5 fruit fly cellular contexts compared by ENCODE assay signal in genomic region chr3R:22145425-22146411, dm6.
TF ChIP-seq lines count a peak whose summit lies in the region.

No protein-coding gene starts in this region.

- peak; percentile 32 for TF ChIP-seq CTCF in whole organism, embryonic (GFP tag; optimal IDR thresholded peaks at IDR 0.05; lab: Kevin White, UChicago)

TF ChIP-seq in whole organism, adult, 20 proteins besides CTCF, POLR2A, EP300 and RAD21 (continues in another document):
- TF ChIP-seq CG33017 (tag; optimal IDR thresholded peaks at IDR 0.05; lab: Kevin White, UChicago) (peak; percentile 60), Clk (GFP tag; optimal IDR thresholded peaks at IDR 0.05; lab: Kevin White, UChicago) (peak; percentile 53), ovo (GFP tag; optimal IDR thresholded peaks at IDR 0.05; lab: Kevin White, UChicago) (no peak), CG12768 (GFP tag; optimal IDR thresholded peaks at IDR 0.05; lab: Kevin White, UChicago) (no peak), Mnt (GFP tag; optimal IDR thresholded peaks at IDR 0.05; lab: Kevin White, UChicago) (peak; percentile 28), CG14711 (tag; optimal IDR thresholded peaks at IDR 0.05; lab: Kevin White, UChicago) (peak; percentile 60), kay (GFP tag; lab: Kevin White, UChicago; ENCODE audit: borderline replicate concordance) (no peak), cic (GFP tag; optimal IDR thresholded peaks at IDR 0.05; lab: Kevin White, UChicago) (no peak), toe (GFP tag; optimal IDR thresholded peaks at IDR 0.05; lab: Kevin White, UChicago) (peak; percentile 58), CG7045 (GFP tag; optimal IDR thresholded peaks at IDR 0.05; lab: Kevin White, UChicago) (peak; percentile 67), bab1 (GFP tag; optimal IDR thresholded peaks at IDR 0.05; lab: Kevin White, UChicago) (peak; percentile 42), CG5204 (GFP tag; optimal IDR thresholded peaks at IDR 0.05; lab: Kevin White, UChicago) (peak; percentile 60), Hr96 (GFP tag; optimal IDR thresholded peaks at IDR 0.05; lab: Kevin White, UChicago) (peak; percentile 75), cnc (optimal IDR thresholded peaks at IDR 0.05; lab: Kevin White, UChicago) (no peak), tj (GFP tag; optimal IDR thresholded peaks at IDR 0.05; lab: Kevin White, UChicago) (peak; percentile 36), Crg-1 (GFP tag; optimal IDR thresholded peaks at IDR 0.05; lab: Kevin White, UChicago) (no peak), pad (GFP tag; optimal IDR thresholded peaks at IDR 0.05; lab: Kevin White, UChicago) (peak; percentile 1), CG7101 (tag; optimal IDR thresholded peaks at IDR 0.05; lab: Kevin White, UChicago) (peak; percentile 50)

TF ChIP-seq in whole organism, embryonic, 481 proteins besides CTCF, POLR2A, EP300 and RAD21 (continues in another document):
- TF ChIP-seq row (GFP tag; IDR thresholded peaks at IDR 0.05; lab: Robert Waterston, UW) (peak; percentile 91), CG3726 (GFP tag; IDR thresholded peaks at IDR 0.05; lab: Robert Waterston, UW) (peak; percentile 62; the same call in 1 of the 3 replicates), unc-4 (GFP tag; IDR thresholded peaks at IDR 0.05; lab: Robert Waterston, UW; ENCODE audit: partially characterized antibody) (no peak), CG7839 (tag; optimal IDR thresholded peaks at IDR 0.05; lab: Kevin White, UChicago) (peak; percentile 86), CG32772 (GFP tag; IDR thresholded peaks at IDR 0.05; lab: Robert Waterston, UW) (peak; percentile 86), BEAF-32 (GFP tag; optimal IDR thresholded peaks at IDR 0.05; lab: Kevin White, UChicago) (no peak), CG11093 (GFP tag; IDR thresholded peaks at IDR 0.05; lab: Robert Waterston, UW) (peak; percentile 86), HLHmδ (GFP tag; optimal IDR thresholded peaks at IDR 0.05; lab: Kevin White, UChicago) (peak; percentile 67), CG8944 (GFP tag; optimal IDR thresholded peaks at IDR 0.05; lab: Kevin White, UChicago) (peak; percentile 58), emc (GFP tag; optimal IDR thresholded peaks at IDR 0.05; lab: Kevin White, UChicago) (no peak), CG17186 (GFP tag; optimal IDR thresholded peaks at IDR 0.05; lab: Kevin White, UChicago) (peak; percentile 61), Doc2 (GFP tag; IDR thresholded peaks at IDR 0.05; lab: Robert Waterston, UW) (no peak), D19A (tag; optimal IDR thresholded peaks at IDR 0.05; lab: Kevin White, UChicago) (peak; percentile 76), CG1529 (GFP tag; optimal IDR thresholded peaks at IDR 0.05; lab: Kevin White, UChicago) (peak; percentile 76), CG11695 (GFP tag; IDR thresholded peaks at IDR 0.05; lab: Robert Waterston, UW) (peak; percentile 70; the same call in 2 of the 3 replicates), lab (GFP tag; optimal IDR thresholded peaks at IDR 0.05; lab: Kevin White, UChicago) (peak; percentile 56), tgo (GFP tag; IDR thresholded peaks at IDR 0.05; lab: Robert Waterston, UW) (peak; percentile 79), mirr (GFP tag; optimal IDR thresholded peaks at IDR 0.05; lab: Kevin White, UChicago) (no peak)

TF ChIP-seq in whole organism, prepupa, 60 proteins besides CTCF, POLR2A, EP300 and RAD21 (continues in another document):
- TF ChIP-seq lz (GFP tag; optimal IDR thresholded peaks at IDR 0.05; lab: Kevin White, UChicago): peak; percentile 18
- no peak for TF ChIP-seq Hr38 (GFP tag; optimal IDR thresholded peaks at IDR 0.05; lab: Kevin White, UChicago)
- peak; percentile 46 for TF ChIP-seq acj6 (GFP tag; optimal IDR thresholded peaks at IDR 0.05; lab: Kevin White, UChicago)
- TF ChIP-seq CG34406 (GFP tag; optimal IDR thresholded peaks at IDR 0.05; lab: Kevin White, UChicago): peak; percentile 38
- TF ChIP-seq dsx (GFP tag; optimal IDR thresholded peaks at IDR 0.05; lab: Kevin White, UChicago; ENCODE audit: poor library complexity, severe bottlenecking): peak; percentile 50
- peak; percentile 80 for TF ChIP-seq CG15336 (GFP tag; IDR thresholded peaks at IDR 0.05; lab: Robert Waterston, UW)
- TF ChIP-seq pdm3 (GFP tag; optimal IDR thresholded peaks at IDR 0.05; lab: Kevin White, UChicago): peak; percentile 59
- TF ChIP-seq CG3032 (tag; optimal IDR thresholded peaks at IDR 0.05; lab: Kevin White, UChicago): peak; percentile 61
- peak; percentile 73 for TF ChIP-seq CG11294 (GFP tag; IDR thresholded peaks at IDR 0.05; lab: Robert Waterston, UW)
- peak; percentile 2 for TF ChIP-seq topi (GFP tag; optimal IDR thresholded peaks at IDR 0.05; lab: Kevin White, UChicago)
- peak; percentile 16 for TF ChIP-seq CG31627 (GFP tag; optimal IDR thresholded peaks at IDR 0.05; lab: Kevin White, UChicago)
- no peak for TF ChIP-seq Sox102F (GFP tag; optimal IDR thresholded peaks at IDR 0.05; lab: Kevin White, UChicago)
- TF ChIP-seq OdsH (GFP tag; optimal IDR thresholded peaks at IDR 0.05; lab: Kevin White, UChicago): peak; percentile 64
- TF ChIP-seq fkh (GFP tag; optimal IDR thresholded peaks at IDR 0.05; lab: Kevin White, UChicago): peak; percentile 90
- TF ChIP-seq CG6163 (GFP tag; IDR thresholded peaks at IDR 0.05; lab: Robert Waterston, UW): peak; percentile 83
- TF ChIP-seq salr (GFP tag; optimal IDR thresholded peaks at IDR 0.05; lab: Kevin White, UChicago): peak in 1 of 2 experiments; percentile 19
- peak; percentile 69 for TF ChIP-seq CG6276 (GFP tag; optimal IDR thresholded peaks at IDR 0.05; lab: Kevin White, UChicago)
- TF ChIP-seq fd59A (GFP tag; optimal IDR thresholded peaks at IDR 0.05; lab: Kevin White, UChicago): peak; percentile 37
- peak; percentile 41 for TF ChIP-seq Lpt (GFP tag; optimal IDR thresholded peaks at IDR 0.05; lab: Kevin White, UChicago)

TF ChIP-seq in whole organism, pupa, 21 proteins besides CTCF, POLR2A, EP300 and RAD21:
- TF ChIP-seq CG14655 (GFP tag; optimal IDR thresholded peaks at IDR 0.05; lab: Kevin White, UChicago) (peak; percentile 74), Pif1B (GFP tag; optimal IDR thresholded peaks at IDR 0.05; lab: Kevin White, UChicago) (peak; percentile 58), CG15710 (tag; optimal IDR thresholded peaks at IDR 0.05; lab: Kevin White, UChicago) (peak; percentile 60), CG9948 (tag; optimal IDR thresholded peaks at IDR 0.05; lab: Kevin White, UChicago) (peak; percentile 56), gl (tag; optimal IDR thresholded peaks at IDR 0.05; lab: Kevin White, UChicago) (no peak), CG10348 (GFP tag; IDR thresholded peaks at IDR 0.05; lab: Robert Waterston, UW) (peak; percentile 66; the same call in 1 of the 2 replicates), CG17806 (tag; optimal IDR thresholded peaks at IDR 0.05; lab: Kevin White, UChicago) (peak; percentile 66), D1 (tag; optimal IDR thresholded peaks at IDR 0.05; lab: Kevin White, UChicago) (no peak), Ets98B (GFP tag; IDR thresholded peaks at IDR 0.05; lab: Robert Waterston, UW) (peak; percentile 86), rn (GFP tag; IDR thresholded peaks at IDR 0.05; lab: Robert Waterston, UW) (peak; percentile 73), CG8159 (tag; optimal IDR thresholded peaks at IDR 0.05; lab: Kevin White, UChicago) (peak; percentile 59), Pif1A (GFP tag; optimal IDR thresholded peaks at IDR 0.05; lab: Kevin White, UChicago) (peak; percentile 63), EcR (GFP tag; optimal IDR thresholded peaks at IDR 0.05; lab: Kevin White, UChicago) (no peak), CG34367 (tag; optimal IDR thresholded peaks at IDR 0.05; lab: Kevin White, UChicago) (peak; percentile 26), CG32121 (GFP tag; IDR thresholded peaks at IDR 0.05; lab: Robert Waterston, UW) (peak; percentile 83), CG13204 (GFP tag; optimal IDR thresholded peaks at IDR 0.05; lab: Kevin White, UChicago) (no peak), fd96Ca (GFP tag; IDR thresholded peaks at IDR 0.05; lab: Robert Waterston, UW) (peak; percentile 86), CG4496 (GFP tag; IDR thresholded peaks at IDR 0.05; lab: Robert Waterston, UW) (no peak), CG12605 (GFP tag; IDR thresholded peaks at IDR 0.05; lab: Robert Waterston, UW) (peak; percentile 27; the same call in 1 of the 2 replicates), CG8301 (tag; optimal IDR thresholded peaks at IDR 0.05; lab: Kevin White, UChicago) (peak; percentile 71), Snoo (tag; optimal IDR thresholded peaks at IDR 0.05; lab: Kevin White, UChicago) (no peak)

TF ChIP-seq in whole organism, wandering third instar larva, 38 proteins besides CTCF, POLR2A, EP300 and RAD21:
- TF ChIP-seq sv (GFP tag; optimal IDR thresholded peaks at IDR 0.05; lab: Kevin White, UChicago) (peak; percentile 63), N (GFP tag; optimal IDR thresholded peaks at IDR 0.05; lab: Kevin White, UChicago) (no peak), foxo (GFP tag; optimal IDR thresholded peaks at IDR 0.05; lab: Kevin White, UChicago) (peak in 1 of 2 experiments; percentile 3), Hnf4 (GFP tag; optimal IDR thresholded peaks at IDR 0.05; lab: Kevin White, UChicago) (no peak), GATAd (GFP tag; optimal IDR thresholded peaks at IDR 0.05; lab: Kevin White, UChicago) (no peak)
